Fruit fly (Drosophila melanogaster): Measurements from ENCODE around the gene CG44362.

DNA sequence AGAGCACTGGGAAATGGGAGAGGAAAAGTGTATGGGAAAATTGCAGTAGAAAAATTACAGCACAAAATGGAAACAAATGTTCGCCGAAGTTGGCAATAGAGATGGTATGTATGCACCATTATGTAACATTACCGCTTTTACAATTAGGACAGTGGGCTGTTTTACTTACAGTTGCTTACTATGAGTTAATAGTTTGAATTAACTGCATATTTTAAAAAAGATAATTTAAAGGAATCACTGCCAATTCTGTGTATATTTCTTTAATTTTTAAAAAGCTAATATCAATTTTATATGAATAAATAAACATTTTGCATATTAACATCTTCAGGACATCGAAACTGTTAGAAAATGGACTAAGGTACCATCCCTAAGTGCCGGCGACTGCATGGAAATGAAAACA lies 16.4 kb downstream of the CG44362 start:
- TF ChIP-seq Pif1B (GFP tag; optimal IDR thresholded peaks at IDR 0.05) (no peak), EcR (GFP tag; optimal IDR thresholded peaks at IDR 0.05) (no peak), CG15710 (tag; optimal IDR thresholded peaks at IDR 0.05) (no peak), gl (tag; optimal IDR thresholded peaks at IDR 0.05) (no peak), CG4496 (GFP tag; IDR thresholded peaks at IDR 0.05) (no peak), D1 (tag; optimal IDR thresholded peaks at IDR 0.05) (no peak), CG12605 (GFP tag; IDR thresholded peaks at IDR 0.05) (no peak), Pif1A (GFP tag; optimal IDR thresholded peaks at IDR 0.05) (no peak), CG10348 (GFP tag; IDR thresholded peaks at IDR 0.05) (no peak), fd96Ca (GFP tag; IDR thresholded peaks at IDR 0.05) (no peak), CG13204 (GFP tag; optimal IDR thresholded peaks at IDR 0.05) (no peak), CG17806 (tag; optimal IDR thresholded peaks at IDR 0.05) (no peak), CG34367 (tag; optimal IDR thresholded peaks at IDR 0.05) (no peak), CG9948 (tag; optimal IDR thresholded peaks at IDR 0.05) (no peak)
